Worm (Caenorhabditis elegans) whole organism, midembryonic: ENCODE results near the gene K12D12.5.
A peak's percentile ranks its signal among the peaks of the same experiment; 100 is the strongest.

Experiments used
- T22C8.4 ChIP-seq: fragments of 200-800 bp; sonication (Bioruptor generic); IDR thresholded peaks from 2 replicates; pipeline ENCODE4 v1.3.6; 2022; ENCODE audit warnings: missing genetic modification characterization, missing compliant biosample characterization
- cog-1 ChIP-seq: sonication (generic microtip); optimal IDR thresholded peaks from 2 replicates; lab custom pipeline; 2016; ENCODE audit warnings: missing genetic modification characterization, missing compliant biosample characterization
- flt-1 ChIP-seq: fragments of 200-800 bp; sonication (Bioruptor generic); IDR thresholded peaks from 2 replicates; pipeline ENCODE4 v1.3.6; 2022; ENCODE audit warnings: missing genetic modification characterization, missing compliant biosample characterization
- klf-2 ChIP-seq: fragments of 200-800 bp; sonication (Bioruptor generic); conservative IDR thresholded peaks from 2 replicates; pipeline ENCODE4 v1.3.6; 2022; ENCODE audit warnings: missing genetic modification reagents, missing genetic modification characterization, missing compliant biosample characterization
- med-1 ChIP-seq: sonication (generic microtip); optimal IDR thresholded peaks from 2 replicates; lab custom pipeline; 2017; ENCODE audit warnings: missing genetic modification characterization, mild to moderate bottlenecking, missing compliant biosample characterization, antibody characterized with exemption, missing genetic modification reagents; ENCODE audit not compliant: insufficient read depth
- ref-1 ChIP-seq: fragments of 200-800 bp; sonication (Bioruptor generic); conservative IDR thresholded peaks from 2 replicates; pipeline ENCODE4 v1.3.6; 2022; ENCODE audit warnings: missing genetic modification reagents, missing genetic modification characterization, missing compliant biosample characterization
- tab-1 ChIP-seq: fragments of 200-800 bp; sonication (Bioruptor generic); IDR thresholded peaks from 2 replicates; pipeline ENCODE4 v1.3.6; 2022; ENCODE audit warnings: missing genetic modification characterization, missing compliant biosample characterization
- ztf-23 ChIP-seq: fragments of 200-800 bp; sonication (Bioruptor generic); IDR thresholded peaks from 2 replicates; pipeline ENCODE4 v1.3.6; 2022; ENCODE audit warnings: missing genetic modification reagents, missing genetic modification characterization, missing compliant biosample characterization
- ztf-29 ChIP-seq: fragments of 200-800 bp; sonication (Bioruptor generic); IDR thresholded peaks from 2 replicates; pipeline ENCODE4 v1.3.6; 2022; ENCODE audit warnings: missing genetic modification reagents, missing genetic modification characterization, missing compliant biosample characterization

The K12D12.5 gene

ce11 chrII:11860623-11861079, at the start of gene K12D12.5:
K12D12.5 (plus strand) TSS chrII:11861029.
- TF ChIP-seq klf-2 (GFP tag; lab: Robert Waterston, UW) (no peak), ztf-23 (GFP tag; lab: Robert Waterston, UW) (no peak), ref-1 (no peak), med-1 (GFP tag; lab: Kevin White, UChicago) (no peak), T22C8.4 (GFP tag; lab: Robert Waterston, UW) (no peak), flt-1 (GFP tag; lab: Robert Waterston, UW) (no peak), ztf-29 (GFP tag; lab: Robert Waterston, UW) (no peak), tab-1 (no peak), cog-1 (no peak)

DNA sequence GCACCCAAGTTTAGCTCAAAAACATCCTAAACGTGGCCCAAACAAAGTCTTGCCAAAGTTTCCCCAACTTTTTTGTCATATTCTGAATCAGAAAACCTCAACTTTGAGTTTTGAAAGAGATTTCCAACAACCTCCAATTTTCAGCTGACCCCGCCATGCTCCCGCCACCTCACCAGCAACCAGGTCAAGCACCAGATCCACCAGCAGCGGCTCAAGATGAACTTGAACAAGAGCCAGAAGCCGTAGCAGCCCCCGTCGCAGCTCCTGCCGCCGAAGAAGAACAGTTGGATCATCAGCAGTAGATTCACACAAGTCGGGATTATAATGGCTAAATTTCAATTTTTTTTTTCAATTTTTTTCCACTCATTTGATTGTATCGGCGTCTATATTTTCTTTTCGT, 49.6 kb upstream of the K12D12.5 start:
- no peak for TF ChIP-seq tab-1
- no peak for TF ChIP-seq med-1 (GFP tag; lab: Kevin White, UChicago)
- TF ChIP-seq ztf-23 (GFP tag; lab: Robert Waterston, UW): no peak
- no peak for TF ChIP-seq ref-1
- TF ChIP-seq klf-2 (GFP tag; lab: Robert Waterston, UW): no peak
- no peak for TF ChIP-seq cog-1
- TF ChIP-seq ztf-29 (GFP tag; lab: Robert Waterston, UW): no peak
- no peak for TF ChIP-seq flt-1 (GFP tag; lab: Robert Waterston, UW)

- TF ChIP-seq flt-1 (GFP tag; lab: Robert Waterston, UW) (no peak), ztf-29 (GFP tag; lab: Robert Waterston, UW) (no peak), klf-2 (GFP tag; lab: Robert Waterston, UW) (no peak), tab-1 (no peak), T22C8.4 (GFP tag; lab: Robert Waterston, UW) (no peak), cog-1 (no peak), ref-1 (no peak), ztf-23 (GFP tag; lab: Robert Waterston, UW) (no peak)
These were observed 46.9 kb upstream of the K12D12.5 start, which contains the start of gene F43G6.8 for ce11 chrII:11813895-11814369. F43G6.8 (minus strand) TSS chrII:11814092.

DNA sequence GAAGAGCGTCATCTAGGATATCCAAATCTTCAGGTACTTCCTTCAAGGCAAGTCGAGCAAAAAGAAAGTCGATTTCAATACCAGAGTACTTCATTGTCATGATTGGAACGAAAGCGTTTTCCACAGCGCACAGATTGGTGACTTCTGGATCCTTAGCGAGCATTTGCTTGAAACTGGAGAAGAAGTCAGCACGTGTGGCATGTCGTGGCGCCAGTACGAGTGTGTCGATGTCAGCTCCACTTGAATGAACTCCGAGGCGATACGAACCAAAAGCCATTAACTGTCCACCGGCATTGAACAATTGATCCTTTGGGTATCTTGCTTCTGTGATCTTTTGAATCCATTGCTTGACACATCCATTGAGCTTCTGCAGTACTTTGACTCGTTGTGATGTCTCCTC, 44.8 kb upstream of the K12D12.5 start:
- TF ChIP-seq ztf-23 (GFP tag; lab: Robert Waterston, UW): no peak
- TF ChIP-seq ref-1: no peak
- TF ChIP-seq ztf-29 (GFP tag; lab: Robert Waterston, UW): no peak
- no peak for TF ChIP-seq med-1 (GFP tag; lab: Kevin White, UChicago)
- no peak for TF ChIP-seq tab-1
- no peak for TF ChIP-seq cog-1
- TF ChIP-seq flt-1 (GFP tag; lab: Robert Waterston, UW): no peak
- no peak for TF ChIP-seq klf-2 (GFP tag; lab: Robert Waterston, UW)
- no peak for TF ChIP-seq T22C8.4 (GFP tag; lab: Robert Waterston, UW)

DNA sequence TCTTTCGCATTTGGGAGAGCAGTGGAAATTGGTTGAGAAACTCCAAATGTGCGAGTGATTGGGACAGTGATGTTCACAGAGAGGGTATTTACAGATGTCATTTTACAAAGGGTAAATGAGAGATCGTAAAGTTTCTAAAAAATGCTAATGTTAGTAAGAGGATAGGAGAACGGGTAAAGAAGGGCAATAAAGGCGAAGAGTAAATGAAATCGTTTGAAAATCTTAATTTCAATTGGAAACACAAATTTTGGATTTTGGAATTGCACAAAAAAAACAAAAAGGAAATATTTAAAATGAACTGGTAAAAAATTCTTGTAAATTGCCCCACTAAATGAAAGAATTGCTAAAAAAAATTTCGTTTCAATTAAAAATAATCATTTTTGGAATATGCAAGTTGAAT, 44.4 kb upstream of the K12D12.5 start, which contains the start of gene pap-3:
Gene pap-3 (minus strand): TSS at position 101 of the 400 bp plus-strand sequence.
- TF ChIP-seq med-1 (GFP tag; lab: Kevin White, UChicago): no peak
- TF ChIP-seq ztf-29 (GFP tag; lab: Robert Waterston, UW): no peak
- TF ChIP-seq tab-1: no peak
- no peak for TF ChIP-seq ztf-23 (GFP tag; lab: Robert Waterston, UW)
- TF ChIP-seq cog-1: no peak
- no peak for TF ChIP-seq T22C8.4 (GFP tag; lab: Robert Waterston, UW)
- TF ChIP-seq ref-1: no peak
- no peak for TF ChIP-seq flt-1 (GFP tag; lab: Robert Waterston, UW)
- no peak for TF ChIP-seq klf-2 (GFP tag; lab: Robert Waterston, UW)

DNA sequence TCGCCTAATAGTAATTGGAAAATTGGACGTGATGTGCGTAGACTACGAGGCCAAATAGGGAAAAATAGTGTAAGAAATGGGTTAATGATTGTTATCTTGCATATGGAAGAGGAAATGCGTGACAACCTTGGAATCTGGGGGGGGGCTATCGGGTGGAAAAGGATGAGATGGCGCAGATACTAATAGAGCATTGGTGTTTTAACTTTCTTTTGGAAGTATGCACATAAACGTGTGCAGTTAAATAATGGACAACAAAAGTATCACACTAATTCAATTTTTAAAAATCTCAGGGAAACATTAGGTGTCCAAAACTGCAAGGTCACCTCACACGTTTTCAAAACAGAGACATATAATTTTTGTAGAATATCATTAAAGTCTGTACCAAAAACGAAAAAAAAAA, 41.0 kb upstream of the K12D12.5 start, which contains the start of gene Y6D1A.2:
Gene Y6D1A.2 (minus strand): TSS at position 101 of the 400 bp plus-strand sequence.
- TF ChIP-seq med-1 (GFP tag; lab: Kevin White, UChicago) (no peak), tab-1 (no peak), ztf-23 (GFP tag; lab: Robert Waterston, UW) (no peak), T22C8.4 (GFP tag; lab: Robert Waterston, UW) (no peak)

DNA sequence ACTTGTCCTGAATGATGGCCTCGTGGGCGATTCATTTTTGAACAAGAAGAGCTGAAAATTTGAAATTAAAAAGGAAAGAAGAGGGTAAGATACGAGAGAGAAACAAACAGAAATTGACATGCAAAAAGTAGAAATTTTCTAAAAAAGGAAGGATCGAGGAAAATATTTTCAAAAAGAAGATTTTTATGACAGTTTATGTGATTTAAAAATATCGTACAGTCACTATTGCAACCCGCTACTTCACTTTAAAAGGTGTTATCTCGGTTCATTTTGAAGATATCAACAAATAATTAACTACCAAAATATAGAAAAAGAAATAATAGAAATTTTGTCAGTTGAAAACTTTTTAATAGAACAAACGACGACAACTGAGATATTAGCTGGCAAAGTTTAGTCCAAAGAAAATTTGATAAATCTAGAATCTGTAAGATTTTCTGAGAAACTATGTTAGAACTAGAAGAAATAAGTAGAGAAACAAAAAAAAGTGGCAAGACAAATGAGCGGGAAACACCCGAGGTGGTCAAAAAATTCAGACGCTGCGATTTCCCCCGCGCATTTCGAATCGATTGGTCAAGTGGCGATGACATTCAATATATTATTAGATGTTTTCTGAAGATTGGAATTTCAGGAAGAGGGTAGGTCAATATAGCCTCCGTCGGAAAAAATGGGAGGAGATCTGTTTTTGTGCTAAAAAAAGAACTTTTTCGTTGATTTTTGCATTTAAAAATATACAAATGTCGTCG, 37.1 kb upstream of the K12D12.5 start, which contains the start of gene Y6D1A.1:
Gene Y6D1A.1 (minus strand): TSS at position 51 of the 743 bp plus-strand sequence.
- TF ChIP-seq ref-1 (no peak), med-1 (GFP tag; lab: Kevin White, UChicago) (no peak), T22C8.4 (GFP tag; lab: Robert Waterston, UW) (no peak), klf-2 (GFP tag; lab: Robert Waterston, UW) (no peak), flt-1 (GFP tag; lab: Robert Waterston, UW) (no peak), ztf-29 (GFP tag; lab: Robert Waterston, UW) (no peak), ztf-23 (GFP tag; lab: Robert Waterston, UW) (no peak), tab-1 (no peak), cog-1 (no peak)

- TF ChIP-seq tab-1 (0 out of 2 replicates have a peak, but pooled peaks have one; percentile 59), ztf-23 (GFP tag; lab: Robert Waterston, UW) (0 out of 2 replicates have a peak, but pooled peaks have one; percentile 35), flt-1 (GFP tag; lab: Robert Waterston, UW) (0 out of 2 replicates have a peak, but pooled peaks have one; percentile 53)
These were observed 36.2 kb upstream of the K12D12.5 start for ce11 chrII:11824673-11825072.

ce11 chrII:11829920-11830319, 30.9 kb upstream of the K12D12.5 start, which contains the start of gene pes-5:
pes-5 (minus strand) TSS chrII:11830020.
- TF ChIP-seq ztf-29 (GFP tag; lab: Robert Waterston, UW) (no peak), med-1 (GFP tag; lab: Kevin White, UChicago) (no peak), ref-1 (no peak), T22C8.4 (GFP tag; lab: Robert Waterston, UW) (no peak), tab-1 (no peak), klf-2 (GFP tag; lab: Robert Waterston, UW) (no peak), ztf-23 (GFP tag; lab: Robert Waterston, UW) (no peak), flt-1 (GFP tag; lab: Robert Waterston, UW) (no peak), cog-1 (no peak)
